Worm (Caenorhabditis elegans) whole organism, L1 larva: Measurements from ENCODE around the gene Y57G11C.499.

Experiments used
- C04F5.9 ChIP-seq: sonication (generic microtip); optimal IDR thresholded peaks from 2 replicates; lab custom pipeline; 2016; ENCODE audit warnings: missing genetic modification characterization, missing compliant biosample characterization
- C34B4.2 ChIP-seq: sonication (generic microtip); optimal IDR thresholded peaks from 2 replicates; lab custom pipeline; 2017; ENCODE audit warnings: mild to moderate bottlenecking, missing genetic modification characterization, missing compliant biosample characterization
- Y116A8C.19 ChIP-seq: sonication (generic microtip); optimal IDR thresholded peaks from 2 replicates; lab custom pipeline; 2016; ENCODE audit warnings: missing compliant biosample characterization, missing genetic modification characterization, borderline replicate concordance
- aha-1 ChIP-seq: fragments of 150-350 bp; optimal IDR thresholded peaks from 2 replicates; lab custom pipeline; 2014; ENCODE audit warnings: missing biosample characterization, missing genetic modification characterization
- alr-1 ChIP-seq: fragments of 200-800 bp; sonication (Bioruptor generic); optimal IDR thresholded peaks from 2 replicates; lab custom pipeline; 2018; ENCODE audit warnings: borderline replicate concordance, mild to moderate bottlenecking, missing genetic modification characterization, missing compliant biosample characterization
- ama-1 ChIP-seq: fragments of 150-350 bp; optimal IDR thresholded peaks from 2 replicates; lab custom pipeline; 2014
- ceh-63 ChIP-seq: fragments of 200-800 bp; sonication (Bioruptor generic); optimal IDR thresholded peaks from 2 replicates; lab custom pipeline; 2018; ENCODE audit warnings: mild to moderate bottlenecking, missing genetic modification characterization, missing compliant biosample characterization
- ceh-88 ChIP-seq: fragments of 200-800 bp; sonication (Bioruptor generic); IDR thresholded peaks from 2 replicates; pipeline ENCODE4 v1.3.6; 2022; ENCODE audit warnings: missing genetic modification characterization, missing compliant biosample characterization
- ces-1 ChIP-seq: fragments of 150-350 bp; optimal IDR thresholded peaks from 2 replicates; lab custom pipeline; 2014; ENCODE audit warnings: missing biosample characterization, missing genetic modification reagents, missing genetic modification characterization
- dpl-1 ChIP-seq, 3 experiments: fragments of 150-350 bp in 2 of 3; sonication (generic microtip) in 1 of 3; optimal IDR thresholded peaks; 2 replicates each; lab custom pipeline; 2014 to 2017; ENCODE audit warnings: missing biosample characterization in 3 of 3, missing genetic modification characterization in 3 of 3, missing genetic modification reagents in 3 of 3
- dsc-1 ChIP-seq: sonication (generic microtip); optimal IDR thresholded peaks from 2 replicates; lab custom pipeline; 2016; ENCODE audit warnings: mild to moderate bottlenecking, missing genetic modification characterization, missing compliant biosample characterization
- efl-1 ChIP-seq, 4 experiments: fragments of 150-350 bp; optimal IDR thresholded peaks in 3 of 4; peaks in 1 of 4; 1 replicate in 1 of 4; 2 replicates in 3 of 4; lab custom pipeline; 2014; ENCODE audit warnings: missing biosample characterization in 2 of 4, missing genetic modification characterization in 2 of 4, missing genetic modification reagents in 2 of 4
- egl-13 ChIP-seq: sonication (generic microtip); optimal IDR thresholded peaks from 2 replicates; lab custom pipeline; 2016; ENCODE audit warnings: missing genotype, missing genetic modification reagents, missing genetic modification characterization, missing compliant biosample characterization
- egl-27 ChIP-seq, 2 experiments: fragments of 150-350 bp in 1 of 2; sonication (generic microtip); optimal IDR thresholded peaks; 3 replicates each; lab custom pipeline; 2017 to 2018; ENCODE audit warnings: missing biosample characterization in 2 of 2, missing genetic modification characterization in 2 of 2, missing genetic modification reagents in 2 of 2
- elt-3 ChIP-seq, 6 experiments: fragments of 150-350 bp in 1 of 6; sonication (generic microtip); optimal IDR thresholded peaks; 2 replicates each; lab custom pipeline; 2017 to 2018; ENCODE audit warnings: missing biosample characterization in 6 of 6, missing genetic modification characterization in 6 of 6, inconsistent platforms in 1 of 6
- fkh-4 ChIP-seq: sonication (generic microtip); optimal IDR thresholded peaks from 2 replicates; lab custom pipeline; 2016; ENCODE audit warnings: missing compliant biosample characterization, missing genetic modification characterization, borderline replicate concordance
- fkh-8 ChIP-seq: sonication (generic microtip); optimal IDR thresholded peaks from 2 replicates; lab custom pipeline; 2016; ENCODE audit warnings: mild to moderate bottlenecking, missing genetic modification characterization, missing compliant biosample characterization
- hlh-17 ChIP-seq: fragments of 200-800 bp; sonication (Bioruptor generic); optimal IDR thresholded peaks from 2 replicates; lab custom pipeline; 2018; ENCODE audit warnings: missing genetic modification characterization, mild to moderate bottlenecking, missing compliant biosample characterization, moderate library complexity, borderline replicate concordance
- hpl-2 ChIP-seq: fragments of 150-350 bp; optimal IDR thresholded peaks from 2 replicates; lab custom pipeline; 2014; ENCODE audit warnings: missing biosample characterization, missing genetic modification reagents, missing genetic modification characterization
- lin-13 ChIP-seq: fragments of 150-350 bp; optimal IDR thresholded peaks from 2 replicates; lab custom pipeline; 2014; ENCODE audit warnings: missing biosample characterization, missing genetic modification reagents, missing genetic modification characterization
- lin-39 ChIP-seq: fragments of 150-350 bp; optimal IDR thresholded peaks from 2 replicates; lab custom pipeline; 2014; ENCODE audit warnings: missing biosample characterization, missing genetic modification reagents, missing genetic modification characterization
- lir-3 ChIP-seq: sonication (generic microtip); optimal IDR thresholded peaks from 2 replicates; lab custom pipeline; 2016; ENCODE audit warnings: mild to moderate bottlenecking, missing genetic modification characterization, moderate library complexity, missing compliant biosample characterization; ENCODE audit not compliant: poor library complexity
- lsy-2 ChIP-seq, 2 experiments: fragments of 150-350 bp; optimal IDR thresholded peaks; 2 replicates each; lab custom pipeline; 2014; ENCODE audit warnings: missing biosample characterization in 2 of 2, missing genetic modification characterization in 2 of 2
- mab-9 ChIP-seq: fragments of 200-800 bp; sonication (Bioruptor generic); IDR thresholded peaks from 2 replicates; pipeline ENCODE4 v1.3.6; 2022; ENCODE audit warnings: missing genetic modification reagents, missing genetic modification characterization, missing compliant biosample characterization
- mep-1 ChIP-seq: fragments of 150-350 bp; optimal IDR thresholded peaks from 2 replicates; lab custom pipeline; 2014; ENCODE audit warnings: missing biosample characterization, missing genetic modification characterization
- nhr-11 ChIP-seq: fragments of 150-350 bp; optimal IDR thresholded peaks from 2 replicates; lab custom pipeline; 2014; ENCODE audit warnings: missing biosample characterization, missing genetic modification characterization
- nhr-28 ChIP-seq: fragments of 150-350 bp; optimal IDR thresholded peaks from 2 replicates; lab custom pipeline; 2014; ENCODE audit warnings: missing biosample characterization, missing genetic modification characterization
- nhr-47 ChIP-seq: sonication (generic microtip); optimal IDR thresholded peaks from 2 replicates; lab custom pipeline; 2016; ENCODE audit warnings: mild to moderate bottlenecking, missing genetic modification characterization, moderate library complexity, missing compliant biosample characterization
- nhr-76 ChIP-seq: sonication (generic microtip); optimal IDR thresholded peaks from 2 replicates; lab custom pipeline; 2017; ENCODE audit warnings: missing biosample characterization, missing genetic modification characterization
- nhr-77 ChIP-seq: fragments of 150-350 bp; optimal IDR thresholded peaks from 2 replicates; lab custom pipeline; 2014; ENCODE audit warnings: missing biosample characterization, missing genetic modification characterization
- nhr-84 ChIP-seq: sonication (generic microtip); optimal IDR thresholded peaks from 2 replicates; lab custom pipeline; 2017; ENCODE audit warnings: missing biosample characterization, missing genetic modification characterization
- nhr-90 ChIP-seq: sonication (generic microtip); optimal IDR thresholded peaks from 2 replicates; lab custom pipeline; 2016; ENCODE audit warnings: mild to moderate bottlenecking, missing genetic modification characterization, missing compliant biosample characterization; ENCODE audit not compliant: poor library complexity
- pag-3 ChIP-seq: sonication (generic microtip); optimal IDR thresholded peaks from 2 replicates; lab custom pipeline; 2017; ENCODE audit warnings: missing genetic modification characterization, mild to moderate bottlenecking, missing compliant biosample characterization, antibody characterized with exemption, borderline replicate concordance; ENCODE audit not compliant: insufficient read depth
- pax-3 ChIP-seq: fragments of 200-800 bp; sonication (Bioruptor generic); optimal IDR thresholded peaks from 2 replicates; lab custom pipeline; 2018; ENCODE audit warnings: mild to moderate bottlenecking, missing genetic modification characterization, moderate library complexity, missing compliant biosample characterization
- rnt-1 ChIP-seq: sonication (generic microtip); optimal IDR thresholded peaks from 2 replicates; lab custom pipeline; 2016; ENCODE audit warnings: mild to moderate bottlenecking, missing genetic modification characterization, moderate library complexity, missing compliant biosample characterization
- skn-1 ChIP-seq: fragments of 150-350 bp; optimal IDR thresholded peaks from 2 replicates; lab custom pipeline; 2014; ENCODE audit warnings: missing biosample characterization, missing genetic modification characterization
- snpc-4 ChIP-seq: fragments of 150-350 bp; optimal IDR thresholded peaks from 2 replicates; lab custom pipeline; 2014; ENCODE audit warnings: missing biosample characterization, missing genetic modification characterization
- snu-23 ChIP-seq: sonication (generic microtip); optimal IDR thresholded peaks from 2 replicates; lab custom pipeline; 2016; ENCODE audit warnings: missing genetic modification characterization, missing compliant biosample characterization
- sox-4 ChIP-seq: sonication (generic microtip); optimal IDR thresholded peaks from 2 replicates; lab custom pipeline; 2016; ENCODE audit warnings: missing genetic modification characterization, missing compliant biosample characterization
- sup-37 ChIP-seq: fragments of 200-800 bp; sonication (Bioruptor generic); optimal IDR thresholded peaks from 2 replicates; lab custom pipeline; 2018; ENCODE audit warnings: mild to moderate bottlenecking, missing genetic modification characterization, missing compliant biosample characterization
- tbx-2 ChIP-seq: sonication (generic microtip); optimal IDR thresholded peaks from 2 replicates; lab custom pipeline; 2016; ENCODE audit warnings: missing genetic modification characterization, missing compliant biosample characterization
- tlp-1 ChIP-seq: fragments of 150-350 bp; optimal IDR thresholded peaks from 2 replicates; lab custom pipeline; 2014; ENCODE audit warnings: missing biosample characterization, missing genetic modification characterization
- unc-130 ChIP-seq: fragments of 150-350 bp; optimal IDR thresholded peaks from 2 replicates; lab custom pipeline; 2017; ENCODE audit warnings: missing biosample characterization, missing genetic modification characterization, inconsistent platforms
- xbp-1 ChIP-seq: sonication (generic microtip); optimal IDR thresholded peaks from 2 replicates; lab custom pipeline; 2016; ENCODE audit warnings: missing genetic modification characterization, missing compliant biosample characterization
- zip-4 ChIP-seq: fragments of 200-800 bp; sonication (Bioruptor generic); optimal IDR thresholded peaks from 2 replicates; lab custom pipeline; 2018; ENCODE audit warnings: mild to moderate bottlenecking, missing genetic modification characterization, moderate library complexity, missing compliant biosample characterization
- ztf-11 ChIP-seq, 2 experiments: sonication (generic microtip); optimal IDR thresholded peaks; 2 replicates each; lab custom pipeline; 2016 to 2017; ENCODE audit warnings: missing genetic modification characterization in 2 of 2, missing biosample characterization in 1 of 2, missing compliant biosample characterization in 1 of 2

The Y57G11C.499 gene

ce11 chrIV:14795918-14796488 lies 41.3 kb upstream of the Y57G11C.499 start, which contains the start of gene coq-3:
Gene coq-3 (minus strand): TSS chrIV:14796324.
- TF ChIP-seq dsc-1 (tag; lab: Kevin White, UChicago) (no peak), fkh-8 (tag; lab: Kevin White, UChicago) (no peak), ama-1 (lab: Kevin White, UChicago) (peak; percentile 27), nhr-90 (tag; lab: Kevin White, UChicago) (peak; percentile 10)

ce11 chrIV:14793900-14794624 lies 39.3 kb upstream of the Y57G11C.499 start:
- no peak for TF ChIP-seq sup-37 (GFP tag; lab: Kevin White, UChicago)
- TF ChIP-seq mep-1 (tag; lab: Kevin White, UChicago): peak; percentile 65
- TF ChIP-seq zip-4: no peak
- TF ChIP-seq sox-4 (tag; lab: Kevin White, UChicago): no peak
- peak in 1 of 6 experiments; percentile 63 for TF ChIP-seq elt-3 (tag; optimal IDR thresholded peaks at IDR 0.05; lab: Kevin White, UChicago)
- TF ChIP-seq fkh-4 (tag; lab: Kevin White, UChicago): no peak
- TF ChIP-seq mab-9 (GFP tag; lab: Robert Waterston, UW): no peak
- no peak for TF ChIP-seq pag-3 (tag; lab: Kevin White, UChicago)
- peak; percentile 48 to 57 for TF ChIP-seq efl-1 (optimal IDR thresholded peaks at IDR 0.05; lab: Kevin White, UChicago)
- TF ChIP-seq efl-1 (GFP tag; optimal IDR thresholded peaks at IDR 0.05 in 1 of 2; lab: Kevin White, UChicago): peak in 1 of 2 experiments; percentile 81
- no peak for TF ChIP-seq tlp-1 (tag; lab: Kevin White, UChicago)
- TF ChIP-seq aha-1 (tag; lab: Kevin White, UChicago): no peak
- peak; percentile 47 for TF ChIP-seq snu-23 (GFP tag; lab: Kevin White, UChicago)
- peak; percentile 56 for TF ChIP-seq tbx-2
- peak; percentile 25 for TF ChIP-seq egl-13 (tag; lab: Kevin White, UChicago)
- TF ChIP-seq lir-3 (tag; lab: Kevin White, UChicago): no peak
- peak; percentile 8 for TF ChIP-seq unc-130 (tag; lab: Kevin White, UChicago)
- TF ChIP-seq dpl-1 (GFP tag; optimal IDR thresholded peaks at IDR 0.05; lab: Kevin White, UChicago): peak in 1 of 3 experiments; percentile 32
- TF ChIP-seq C04F5.9 (tag; lab: Kevin White, UChicago): no peak
- TF ChIP-seq nhr-76: no peak
- no peak for TF ChIP-seq ceh-88 (GFP tag; lab: Robert Waterston, UW)
- no peak for TF ChIP-seq snpc-4 (tag; lab: Kevin White, UChicago)
- TF ChIP-seq skn-1 (tag; lab: Kevin White, UChicago): peak; percentile 37
- no peak for TF ChIP-seq hpl-2 (GFP tag; lab: Kevin White, UChicago)
- TF ChIP-seq Y116A8C.19 (tag; lab: Kevin White, UChicago): no peak
- TF ChIP-seq ces-1 (GFP tag; lab: Kevin White, UChicago): no peak
- TF ChIP-seq lin-39 (tag; lab: Kevin White, UChicago): no peak
- peak; percentile 7 for TF ChIP-seq dsc-1 (tag; lab: Kevin White, UChicago)
- TF ChIP-seq nhr-11 (tag; lab: Kevin White, UChicago): no peak
- peak; percentile 65 for TF ChIP-seq nhr-47 (tag; lab: Kevin White, UChicago)
- peak; percentile 33 to 46 for TF ChIP-seq lsy-2 (tag; optimal IDR thresholded peaks at IDR 0.05; lab: Kevin White, UChicago)
- no peak for TF ChIP-seq C34B4.2 (tag; lab: Kevin White, UChicago)
- no peak for TF ChIP-seq ceh-63 (GFP tag; lab: Kevin White, UChicago)
- peak; percentile 14 for TF ChIP-seq rnt-1
- peak; percentile 55 for TF ChIP-seq xbp-1
- TF ChIP-seq ama-1 (lab: Kevin White, UChicago): no peak
- TF ChIP-seq nhr-90 (tag; lab: Kevin White, UChicago): peak; percentile 23
- no peak for TF ChIP-seq alr-1 (tag; lab: Kevin White, UChicago)
- TF ChIP-seq hlh-17 (GFP tag; lab: Kevin White, UChicago): no peak
- TF ChIP-seq lin-13 (GFP tag; lab: Kevin White, UChicago): peak; percentile 51
- no peak for TF ChIP-seq nhr-28 (tag; lab: Kevin White, UChicago)
- no peak for TF ChIP-seq nhr-84
- no peak for TF ChIP-seq egl-27 (tag; optimal IDR thresholded peaks at IDR 0.05; lab: Kevin White, UChicago)
- TF ChIP-seq pax-3 (tag; lab: Kevin White, UChicago): no peak
- peak in 1 of 2 experiments; percentile 9 for TF ChIP-seq ztf-11 (tag; optimal IDR thresholded peaks at IDR 0.05; lab: Kevin White, UChicago)
- TF ChIP-seq nhr-77: no peak
